ENCODE assay signal across 4 worm cellular contexts in genomic region chrX:9965275-9965674, ce11.
TF ChIP-seq lines count a peak whose summit lies in the region.

Gene pssy-1, plus strand, starts transcription at chrX:9965592.

TF ChIP-seq in whole organism, L1 larva, 84 proteins besides CTCF, POLR2A, EP300 and RAD21:
- TF ChIP-seq unc-130 (tag; optimal IDR thresholded peaks at IDR 0.05; lab: Kevin White, UChicago): peak; percentile 11
- TF ChIP-seq blmp-1 (tag; optimal IDR thresholded peaks at IDR 0.05; lab: Kevin White, UChicago): peak; percentile 68
- no peak for TF ChIP-seq aly-2 (tag; optimal IDR thresholded peaks at IDR 0.05; lab: Kevin White, UChicago)
- TF ChIP-seq nhr-85 (tag; lab: Kevin White, UChicago): peak; percentile 33
- peak; percentile 50 for TF ChIP-seq nhr-20 (tag; optimal IDR thresholded peaks at IDR 0.05; lab: Kevin White, UChicago)
- TF ChIP-seq nhr-71 (tag; optimal IDR thresholded peaks at IDR 0.05; lab: Kevin White, UChicago): peak; percentile 25
- no peak for TF ChIP-seq fkh-8 (tag; optimal IDR thresholded peaks at IDR 0.05; lab: Kevin White, UChicago)
- TF ChIP-seq elt-3 (tag; optimal IDR thresholded peaks at IDR 0.05; lab: Kevin White, UChicago): peak in 1 of 6 experiments; percentile 26
- no peak for TF ChIP-seq efl-1 (optimal IDR thresholded peaks at IDR 0.05; lab: Kevin White, UChicago)
- peak in 1 of 2 experiments; percentile 38 for TF ChIP-seq efl-1 (GFP tag; optimal IDR thresholded peaks at IDR 0.05 in 1 of 2; lab: Kevin White, UChicago)
- no peak for TF ChIP-seq C04F5.9 (tag; optimal IDR thresholded peaks at IDR 0.05; lab: Kevin White, UChicago)

TF ChIP-seq in whole organism, L2 larva, 48 proteins besides CTCF, POLR2A, EP300 and RAD21:
- TF ChIP-seq sma-9 (GFP tag; optimal IDR thresholded peaks at IDR 0.05; lab: Kevin White, UChicago) (peak; percentile 25), sma-9 (tag; optimal IDR thresholded peaks at IDR 0.05; lab: Kevin White, UChicago) (no peak), lin-11 (tag; optimal IDR thresholded peaks at IDR 0.05; lab: Kevin White, UChicago) (no peak)

TF ChIP-seq in whole organism, L3 larva, 47 proteins besides CTCF, POLR2A, EP300 and RAD21:
- TF ChIP-seq elt-1 (tag; optimal IDR thresholded peaks at IDR 0.05; lab: Kevin White, UChicago): peak; percentile 26
- no peak for TF ChIP-seq nfya-1 (tag; optimal IDR thresholded peaks at IDR 0.05; lab: Kevin White, UChicago; ENCODE audit: insufficient read depth)

TF ChIP-seq in whole organism, mixed stage, embryonic, 35 proteins besides CTCF, POLR2A, EP300 and RAD21:
- TF ChIP-seq elt-1 (tag; optimal IDR thresholded peaks at IDR 0.05; lab: Kevin White, UChicago; ENCODE audit: borderline replicate concordance, insufficient read depth): peak; percentile 64
- TF ChIP-seq elt-3 (tag; optimal IDR thresholded peaks at IDR 0.05; lab: Kevin White, UChicago): no peak

Comparison
In these comparisons a context has a peak if more than half of its experiments do, and no peak if none do; other contexts are left out.
1. Of the 22 proteins assayed by ChIP-seq in both whole organism, L1 larva and whole organism, L2 larva: peak only in whole organism, L1 larva: blmp-1; only in whole organism, L2 larva: none; in both: none; in neither: 20; mixed calls (peak in some experiments, not most) for 1.